Worm (Caenorhabditis elegans) whole organism, L2 larva: ENCODE results near the gene Y50D4C.12.

ENCODE experiments used
- F13H6.1 ChIP-seq: sonication (generic microtip); optimal IDR thresholded peaks from 2 replicates; lab custom pipeline; 2016; ENCODE audit warnings: missing genetic modification characterization, missing compliant biosample characterization
- elt-1 ChIP-seq: fragments of 150-350 bp; optimal IDR thresholded peaks from 2 replicates; lab custom pipeline; 2014; ENCODE audit warnings: missing biosample characterization, missing genetic modification characterization
- mab-5 ChIP-seq: fragments of 150-350 bp; optimal IDR thresholded peaks from 2 replicates; lab custom pipeline; 2014; ENCODE audit warnings: missing biosample characterization, missing genetic modification characterization
- nhr-11 ChIP-seq: fragments of 150-350 bp; optimal IDR thresholded peaks from 2 replicates; lab custom pipeline; 2014; ENCODE audit warnings: missing biosample characterization, missing genetic modification characterization
- nhr-237 ChIP-seq: fragments of 150-350 bp; optimal IDR thresholded peaks from 2 replicates; lab custom pipeline; 2014; ENCODE audit warnings: missing biosample characterization, missing genetic modification characterization
- skn-1 ChIP-seq: sonication (generic microtip); optimal IDR thresholded peaks from 2 replicates; lab custom pipeline; 2017; ENCODE audit warnings: missing biosample characterization, missing genetic modification characterization
- ztf-4 ChIP-seq: fragments of 150-350 bp; optimal IDR thresholded peaks from 2 replicates; lab custom pipeline; 2014; ENCODE audit warnings: missing biosample characterization, missing genetic modification characterization

DNA sequence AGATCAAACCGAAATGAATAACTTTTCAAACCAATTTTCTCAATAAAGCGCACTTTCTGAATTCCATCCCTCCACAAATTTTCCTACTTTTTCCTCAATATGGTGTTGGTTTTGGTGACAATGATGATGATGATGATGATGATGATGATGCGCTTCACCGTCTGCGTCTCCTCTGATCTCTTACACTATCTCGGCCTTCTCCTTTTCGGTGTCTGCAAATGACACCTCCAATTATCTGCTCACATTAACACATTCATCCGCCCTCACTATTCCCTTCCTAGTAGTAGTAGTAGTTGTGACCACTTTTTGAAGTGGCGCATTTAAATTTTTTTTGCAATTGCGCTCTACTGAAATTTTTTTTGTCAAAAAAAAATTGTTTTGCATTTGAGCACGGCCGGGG is 3.8 kb upstream of the Y50D4C.12 start:
- TF ChIP-seq nhr-11 (tag; lab: Kevin White, UChicago) (no peak), mab-5 (tag; lab: Kevin White, UChicago) (no peak), nhr-237 (tag; lab: Kevin White, UChicago) (no peak), skn-1 (tag; lab: Kevin White, UChicago) (no peak), elt-1 (no peak), F13H6.1 (tag; lab: Kevin White, UChicago) (no peak), ztf-4 (tag; lab: Kevin White, UChicago) (no peak)
